Fruit fly (Drosophila melanogaster) whole organism, embryonic: ENCODE data around the gene slmo.
A peak's percentile ranks its signal among the peaks of the same experiment; 100 is the strongest.

Experiments
- BEAF-32 ChIP-seq: fragments of 200-800 bp; sonication (Bioruptor generic); optimal IDR thresholded peaks from 3 replicates; lab custom pipeline; 2017; ENCODE audit warnings: missing biosample characterization, missing genetic modification characterization, mild to moderate bottlenecking, moderate library complexity, missing genetic modification reagents
- CG10267 ChIP-seq: fragments of 200-800 bp; sonication (Bioruptor generic); optimal IDR thresholded peaks from 2 replicates; lab custom pipeline; 2018; ENCODE audit warnings: missing biosample characterization, mild to moderate bottlenecking, missing genetic modification characterization, moderate library complexity
- CG10565 ChIP-seq: fragments of 200-800 bp; sonication (Bioruptor generic); optimal IDR thresholded peaks from 3 replicates; lab custom pipeline; 2016; ENCODE audit warnings: missing biosample characterization, mild to moderate bottlenecking, missing genetic modification characterization
- CG11696 ChIP-seq: fragments of 200-800 bp; sonication (Bioruptor generic); IDR thresholded peaks from 2 replicates; pipeline ENCODE4 v1.3.6; 2022; ENCODE audit warnings: missing biosample characterization, missing genetic modification characterization
- CG13775 ChIP-seq: fragments of 200-800 bp; sonication (Bioruptor generic); optimal IDR thresholded peaks from 3 replicates; lab custom pipeline; 2017; ENCODE audit warnings: missing biosample characterization, mild to moderate bottlenecking, missing genetic modification characterization
- CG15514 ChIP-seq: fragments of 200-800 bp; sonication (Bioruptor generic); optimal IDR thresholded peaks from 3 replicates; lab custom pipeline; 2017; ENCODE audit warnings: missing biosample characterization, missing genetic modification characterization, mild to moderate bottlenecking, moderate library complexity, missing genetic modification reagents
- CG2120 ChIP-seq: fragments of 200-800 bp; sonication (Bioruptor generic); optimal IDR thresholded peaks from 3 replicates; lab custom pipeline; 2016; ENCODE audit warnings: missing biosample characterization, missing genetic modification characterization
- CG32772 ChIP-seq: fragments of 200-800 bp; sonication (Bioruptor generic); IDR thresholded peaks from 2 replicates; pipeline ENCODE4 v1.3.6; 2022; ENCODE audit warnings: missing biosample characterization, missing genetic modification characterization
- CG4282 ChIP-seq: fragments of 200-800 bp; sonication (Bioruptor generic); optimal IDR thresholded peaks from 2 replicates; lab custom pipeline; 2016; ENCODE audit warnings: missing biosample characterization, missing genetic modification characterization
- CG6689 ChIP-seq: fragments of 200-800 bp; sonication (Bioruptor generic); IDR thresholded peaks from 2 replicates; pipeline ENCODE4 v1.3.6; 2022; ENCODE audit warnings: missing biosample characterization, missing genetic modification characterization
- CG9797 ChIP-seq: fragments of 200-800 bp; sonication (Bioruptor generic); optimal IDR thresholded peaks from 3 replicates; lab custom pipeline; 2018; ENCODE audit warnings: missing biosample characterization, mild to moderate bottlenecking, missing genetic modification characterization
- Dll ChIP-seq: fragments of 200-800 bp; sonication (Bioruptor generic); IDR thresholded peaks from 4 replicates; pipeline ENCODE4 v1.3.6; 2022; ENCODE audit warnings: missing biosample characterization, missing genetic modification characterization; ENCODE audit not compliant: partially characterized antibody
- Dp ChIP-seq: fragments of 200-800 bp; sonication (Bioruptor generic); optimal IDR thresholded peaks from 2 replicates; lab custom pipeline; 2018; ENCODE audit warnings: missing biosample characterization, mild to moderate bottlenecking, missing genetic modification characterization, moderate library complexity
- E2f2 ChIP-seq: fragments of 200-800 bp; sonication (Bioruptor generic); IDR thresholded peaks from 2 replicates; pipeline ENCODE4 v1.3.6; 2022; ENCODE audit warnings: missing biosample characterization, missing genetic modification characterization
- Elba2 ChIP-seq: fragments of 200-800 bp; sonication (Bioruptor generic); optimal IDR thresholded peaks from 3 replicates; lab custom pipeline; 2016; ENCODE audit warnings: missing biosample characterization, missing genetic modification characterization
- Ets97D ChIP-seq: fragments of 200-800 bp; sonication (Bioruptor generic); optimal IDR thresholded peaks from 3 replicates; lab custom pipeline; 2016; ENCODE audit warnings: missing biosample characterization, missing genetic modification characterization
- Fer1 ChIP-seq: fragments of 200-800 bp; sonication (Bioruptor generic); optimal IDR thresholded peaks from 2 replicates; lab custom pipeline; 2017; ENCODE audit warnings: missing biosample characterization, mild to moderate bottlenecking, missing genetic modification characterization
- HLH4C ChIP-seq: fragments of 200-800 bp; sonication (Bioruptor generic); IDR thresholded peaks from 3 replicates; pipeline ENCODE4 v1.3.6; 2022; ENCODE audit warnings: missing biosample characterization, missing genetic modification characterization; ENCODE audit not compliant: partially characterized antibody
- MBD-R2 ChIP-seq: fragments of 200-800 bp; sonication (Bioruptor generic); IDR thresholded peaks from 2 replicates; pipeline ENCODE4 v1.3.6; 2022; ENCODE audit warnings: missing biosample characterization, missing genetic modification characterization
- MESR4 ChIP-seq: fragments of 200-800 bp; sonication (Bioruptor generic); optimal IDR thresholded peaks from 2 replicates; lab custom pipeline; 2018; ENCODE audit warnings: missing biosample characterization, mild to moderate bottlenecking, missing genetic modification characterization, moderate library complexity
- Med ChIP-seq: fragments of 200-800 bp; sonication (Bioruptor generic); peaks from one replicate; lab custom pipeline; 2016; ENCODE audit warnings: missing biosample characterization, missing genetic modification characterization, mild to moderate bottlenecking, inconsistent platforms, moderate library complexity
- Myb ChIP-seq: fragments of 200-800 bp; sonication (Bioruptor generic); optimal IDR thresholded peaks from 2 replicates; lab custom pipeline; 2016; ENCODE audit warnings: missing biosample characterization, missing genetic modification characterization
- Opbp ChIP-seq: fragments of 200-800 bp; sonication (Bioruptor generic); IDR thresholded peaks from 3 replicates; pipeline ENCODE4 v1.3.6; 2022; ENCODE audit warnings: missing biosample characterization, missing genetic modification characterization; ENCODE audit not compliant: partially characterized antibody
- PHDP ChIP-seq: fragments of 200-800 bp; sonication (Bioruptor generic); optimal IDR thresholded peaks from 3 replicates; lab custom pipeline; 2018; ENCODE audit warnings: missing biosample characterization, mild to moderate bottlenecking, missing genetic modification characterization, moderate library complexity
- Pdp1 ChIP-seq, 2 experiments: fragments of 200-800 bp; sonication (Bioruptor generic); optimal IDR thresholded peaks; 3 replicates each; lab custom pipeline; 2016; ENCODE audit warnings: missing biosample characterization in 2 of 2, missing genetic modification characterization in 2 of 2, mild to moderate bottlenecking in 1 of 2, moderate library complexity in 1 of 2
- Rfx ChIP-seq: fragments of 200-800 bp; sonication (Bioruptor generic); IDR thresholded peaks from 2 replicates; pipeline ENCODE4 v1.3.6; 2022; ENCODE audit warnings: missing biosample characterization, missing genetic modification characterization
- Scr ChIP-seq: fragments of 200-800 bp; sonication (Bioruptor generic); IDR thresholded peaks from 2 replicates; pipeline ENCODE4 v1.3.6; 2022; ENCODE audit warnings: missing biosample characterization, missing genetic modification characterization; ENCODE audit not compliant: partially characterized antibody
- Sin3A ChIP-seq: fragments of >200 bp; optimal IDR thresholded peaks from 2 replicates; lab custom pipeline; 2018
- amos ChIP-seq: fragments of 200-800 bp; sonication (Bioruptor generic); IDR thresholded peaks from 2 replicates; pipeline ENCODE4 v1.3.6; 2022; ENCODE audit warnings: missing biosample characterization, missing genetic modification characterization; ENCODE audit not compliant: partially characterized antibody
- ato ChIP-seq: fragments of 200-800 bp; sonication (Bioruptor generic); IDR thresholded peaks from 2 replicates; pipeline ENCODE4 v1.3.6; 2022; ENCODE audit warnings: missing biosample characterization, missing genetic modification characterization; ENCODE audit not compliant: partially characterized antibody
- chinmo ChIP-seq: fragments of 200-800 bp; sonication (Bioruptor generic); IDR thresholded peaks from 4 replicates; pipeline ENCODE4 v1.3.6; 2022; ENCODE audit warnings: missing biosample characterization, missing genetic modification characterization; ENCODE audit not compliant: partially characterized antibody
- ci ChIP-seq: fragments of 200-800 bp; sonication (Bioruptor generic); IDR thresholded peaks from 3 replicates; pipeline ENCODE4 v1.3.6; 2022; ENCODE audit warnings: missing biosample characterization, missing genetic modification characterization
- crp ChIP-seq, 2 experiments: fragments of 200-800 bp; sonication (Bioruptor generic); optimal IDR thresholded peaks; 2 replicates in 1 of 2; 3 replicates in 1 of 2; lab custom pipeline; 2017; ENCODE audit warnings: missing biosample characterization in 2 of 2, missing genetic modification characterization in 2 of 2, mild to moderate bottlenecking in 1 of 2, moderate library complexity in 1 of 2
- dm ChIP-seq: fragments of 200-800 bp; sonication (Bioruptor generic); optimal IDR thresholded peaks from 3 replicates; lab custom pipeline; 2016; ENCODE audit warnings: missing biosample characterization, missing genetic modification characterization
- gfzf ChIP-seq: fragments of 200-800 bp; sonication (Bioruptor generic); optimal IDR thresholded peaks from 2 replicates; lab custom pipeline; 2016; ENCODE audit warnings: missing biosample characterization, mild to moderate bottlenecking, missing genetic modification characterization, moderate library complexity
- grn ChIP-seq: fragments of 200-800 bp; sonication (Bioruptor generic); optimal IDR thresholded peaks from 3 replicates; lab custom pipeline; 2017; ENCODE audit warnings: missing biosample characterization, missing genetic modification characterization
- hbn ChIP-seq: fragments of 200-800 bp; sonication (Bioruptor generic); IDR thresholded peaks from 2 replicates; pipeline ENCODE4 v1.3.6; 2022; ENCODE audit warnings: missing biosample characterization, missing genetic modification characterization; ENCODE audit not compliant: partially characterized antibody
- knrl ChIP-seq: fragments of 200-800 bp; sonication (Bioruptor generic); IDR thresholded peaks from 3 replicates; pipeline ENCODE4 v1.3.6; 2022; ENCODE audit warnings: missing biosample characterization, missing genetic modification characterization; ENCODE audit not compliant: partially characterized antibody
- lbe ChIP-seq: fragments of 200-800 bp; sonication (Bioruptor generic); optimal IDR thresholded peaks from 2 replicates; lab custom pipeline; 2016; ENCODE audit warnings: missing biosample characterization, mild to moderate bottlenecking, missing genetic modification characterization
- phol ChIP-seq: fragments of 200-800 bp; sonication (Bioruptor generic); optimal IDR thresholded peaks from 3 replicates; lab custom pipeline; 2018; ENCODE audit warnings: missing biosample characterization, mild to moderate bottlenecking, missing genetic modification characterization, moderate library complexity
- ranshi ChIP-seq: fragments of 200-800 bp; sonication (Bioruptor generic); IDR thresholded peaks from 2 replicates; pipeline ENCODE4 v1.3.6; 2022; ENCODE audit warnings: missing biosample characterization, missing genetic modification characterization
- salm ChIP-seq: fragments of 200-800 bp; sonication (Bioruptor generic); optimal IDR thresholded peaks from 2 replicates; lab custom pipeline; 2018; ENCODE audit warnings: missing biosample characterization, mild to moderate bottlenecking, missing genetic modification characterization
- stwl ChIP-seq: fragments of 200-800 bp; sonication (Bioruptor generic); optimal IDR thresholded peaks from 3 replicates; lab custom pipeline; 2018; ENCODE audit warnings: missing biosample characterization, mild to moderate bottlenecking, missing genetic modification characterization, moderate library complexity
- sug ChIP-seq: fragments of 200-800 bp; optimal IDR thresholded peaks from 2 replicates; lab custom pipeline; 2019; ENCODE audit warnings: missing biosample characterization, mild to moderate bottlenecking, missing genetic modification characterization, moderate library complexity
- tx ChIP-seq: fragments of 200-800 bp; sonication (Bioruptor generic); optimal IDR thresholded peaks from 2 replicates; lab custom pipeline; 2016; ENCODE audit warnings: missing biosample characterization, missing genetic modification characterization
- unc-4 ChIP-seq: fragments of 200-800 bp; sonication (Bioruptor generic); IDR thresholded peaks from 2 replicates; pipeline ENCODE4 v1.3.6; 2022; ENCODE audit warnings: missing biosample characterization, missing genetic modification characterization; ENCODE audit not compliant: partially characterized antibody
- vvl ChIP-seq: fragments of 200-800 bp; sonication (Bioruptor generic); IDR thresholded peaks from 2 replicates; pipeline ENCODE4 v1.3.6; 2022; ENCODE audit warnings: missing biosample characterization, missing genetic modification characterization
- zen2 ChIP-seq: fragments of 200-800 bp; sonication (Bioruptor generic); IDR thresholded peaks from 3 replicates; pipeline ENCODE4 v1.3.6; 2022; ENCODE audit warnings: missing biosample characterization, missing genetic modification characterization; ENCODE audit not compliant: partially characterized antibody

The slmo gene

dm6 chr2L:6068544-6069251 lies 20.2 kb upstream of the slmo start, which contains the start of the genes CG9150 and Pfdn1 (continued):
- peak; percentile 18 for TF ChIP-seq phol
- no peak for TF ChIP-seq ci (GFP tag; lab: Robert Waterston, UW)
- TF ChIP-seq PHDP (tag; lab: Kevin White, UChicago), result no peak
- peak; percentile 90 for TF ChIP-seq Scr (GFP tag; lab: Robert Waterston, UW)
- TF ChIP-seq sug (tag; lab: Kevin White, UChicago), result no peak
- no peak for TF ChIP-seq grn (GFP tag; lab: Kevin White, UChicago)
- peak; percentile 25 for TF ChIP-seq CG2120 (GFP tag; lab: Kevin White, UChicago)
- peak; percentile 90 for TF ChIP-seq hbn (GFP tag; lab: Robert Waterston, UW)
- no peak for TF ChIP-seq salm (tag; lab: Kevin White, UChicago)
- peak; percentile 82 for TF ChIP-seq Med (GFP tag; lab: Kevin White, UChicago)
- TF ChIP-seq MBD-R2 (GFP tag; lab: Robert Waterston, UW), result peak; percentile 77
- TF ChIP-seq knrl (GFP tag; lab: Robert Waterston, UW), result peak; percentile 81
- TF ChIP-seq tx (GFP tag; lab: Kevin White, UChicago), result peak; percentile 34
- TF ChIP-seq CG10267, result peak; percentile 21
- peak; percentile 90 for TF ChIP-seq unc-4 (GFP tag; lab: Robert Waterston, UW)
- no peak for TF ChIP-seq CG6689 (GFP tag; lab: Robert Waterston, UW)
- TF ChIP-seq Fer1 (GFP tag; lab: Kevin White, UChicago), result peak; percentile 30
- peak; percentile 89 for TF ChIP-seq Opbp (GFP tag; lab: Robert Waterston, UW)
- TF ChIP-seq CG13775 (GFP tag; lab: Kevin White, UChicago), result no peak
- TF ChIP-seq amos (GFP tag; lab: Robert Waterston, UW), result peak; percentile 92
- TF ChIP-seq dm, result peak; percentile 50
- TF ChIP-seq E2f2, result peak; percentile 95
- no peak for TF ChIP-seq Elba2 (GFP tag; lab: Kevin White, UChicago)
- peak; percentile 68 for TF ChIP-seq Myb (GFP tag; lab: Kevin White, UChicago)
- peak; percentile 92 for TF ChIP-seq Dp (GFP tag; lab: Kevin White, UChicago)
- TF ChIP-seq zen2 (GFP tag; lab: Robert Waterston, UW), result peak; percentile 80
- TF ChIP-seq MESR4 (GFP tag; lab: Kevin White, UChicago), result peak; percentile 62
- no peak for TF ChIP-seq CG4282 (GFP tag; lab: Kevin White, UChicago)
- peak in 1 of 2 experiments; percentile 54 for TF ChIP-seq crp (GFP tag; optimal IDR thresholded peaks at IDR 0.05; lab: Kevin White, UChicago)
- peak; percentile 83 for TF ChIP-seq CG32772
- TF ChIP-seq Ets97D (GFP tag; lab: Kevin White, UChicago), result peak; percentile 39
- TF ChIP-seq lbe (GFP tag; lab: Kevin White, UChicago), result peak; percentile 50
- peak; percentile 87 for TF ChIP-seq vvl (GFP tag; lab: Robert Waterston, UW)
- TF ChIP-seq chinmo (GFP tag; lab: Robert Waterston, UW), result peak; percentile 78; the same call in 2 of the 4 replicates
- TF ChIP-seq CG9797 (GFP tag; lab: Kevin White, UChicago), result peak; percentile 12
- peak; percentile 57 for TF ChIP-seq stwl
- peak in 1 of 2 experiments; percentile 19 for TF ChIP-seq Pdp1 (GFP tag; optimal IDR thresholded peaks at IDR 0.05; lab: Kevin White, UChicago)
- no peak for TF ChIP-seq CG10565 (GFP tag; lab: Kevin White, UChicago)
- TF ChIP-seq HLH4C (GFP tag; lab: Robert Waterston, UW), result peak; percentile 85
- peak; percentile 85 for TF ChIP-seq ato (GFP tag; lab: Robert Waterston, UW)
- peak; percentile 48 for TF ChIP-seq Rfx (GFP tag; lab: Robert Waterston, UW)
- TF ChIP-seq Sin3A (lab: Kevin White, UChicago), result peak; percentile 18
- no peak for TF ChIP-seq ranshi (GFP tag; lab: Robert Waterston, UW)
- peak; percentile 89 for TF ChIP-seq Dll
- TF ChIP-seq gfzf (GFP tag; lab: Kevin White, UChicago), result peak; percentile 17
- TF ChIP-seq CG11696 (GFP tag; lab: Robert Waterston, UW), result no peak
- peak; percentile 94 for TF ChIP-seq CG15514 (GFP tag; lab: Kevin White, UChicago)
- peak; percentile 86 for TF ChIP-seq BEAF-32
